Worm (Caenorhabditis elegans): ENCODE results near the gene clec-232.

Gene clec-232

ce11 chrV:15957098-15957497 is 18.8 kb upstream of the clec-232 start, which contains the start of gene F36G9.3:
F36G9.3 (plus strand) TSS chrV:15957398.
- TF ChIP-seq T22C8.4 (GFP tag; IDR thresholded peaks at IDR 0.05), result no peak
- no peak for TF ChIP-seq tab-1 (GFP tag; IDR thresholded peaks at IDR 0.05)
- TF ChIP-seq ztf-23 (GFP tag; IDR thresholded peaks at IDR 0.05), result no peak
- no peak for TF ChIP-seq klf-2 (GFP tag; conservative IDR thresholded peaks at IDR 0.05)
- no peak for TF ChIP-seq cog-1 (tag; optimal IDR thresholded peaks at IDR 0.05)

ce11 chrV:15959456-15959855 is 16.5 kb upstream of the clec-232 start:
- TF ChIP-seq tab-1 (GFP tag; IDR thresholded peaks at IDR 0.05) (no peak), klf-2 (GFP tag; conservative IDR thresholded peaks at IDR 0.05) (no peak), med-1 (GFP tag; optimal IDR thresholded peaks at IDR 0.05; ENCODE audit: insufficient read depth) (no peak), ztf-23 (GFP tag; IDR thresholded peaks at IDR 0.05) (no peak), T22C8.4 (GFP tag; IDR thresholded peaks at IDR 0.05) (no peak), flt-1 (GFP tag; IDR thresholded peaks at IDR 0.05) (no peak), ref-1 (GFP tag; conservative IDR thresholded peaks at IDR 0.05) (no peak), ztf-29 (GFP tag; IDR thresholded peaks at IDR 0.05) (no peak), cog-1 (tag; optimal IDR thresholded peaks at IDR 0.05) (no peak)

- TF ChIP-seq T22C8.4 (GFP tag; IDR thresholded peaks at IDR 0.05) (no peak), ztf-23 (GFP tag; IDR thresholded peaks at IDR 0.05) (no peak), med-1 (GFP tag; optimal IDR thresholded peaks at IDR 0.05; ENCODE audit: insufficient read depth) (no peak), ztf-29 (GFP tag; IDR thresholded peaks at IDR 0.05) (no peak), tab-1 (GFP tag; IDR thresholded peaks at IDR 0.05) (no peak), flt-1 (GFP tag; IDR thresholded peaks at IDR 0.05) (no peak)
Measured at ce11 chrV:15965114-15965513, 10.8 kb upstream of the clec-232 start, which contains the start of gene sri-2. sri-2 (minus strand) TSS chrV:15965214.

- no peak for TF ChIP-seq ztf-29 (GFP tag; IDR thresholded peaks at IDR 0.05)
- TF ChIP-seq med-1 (GFP tag; optimal IDR thresholded peaks at IDR 0.05; ENCODE audit: insufficient read depth), result no peak
- no peak for TF ChIP-seq T22C8.4 (GFP tag; IDR thresholded peaks at IDR 0.05)
- no peak for TF ChIP-seq ref-1 (GFP tag; conservative IDR thresholded peaks at IDR 0.05)
- TF ChIP-seq tab-1 (GFP tag; IDR thresholded peaks at IDR 0.05), result no peak
- no peak for TF ChIP-seq flt-1 (GFP tag; IDR thresholded peaks at IDR 0.05)
- TF ChIP-seq klf-2 (GFP tag; conservative IDR thresholded peaks at IDR 0.05), result no peak
- no peak for TF ChIP-seq cog-1 (tag; optimal IDR thresholded peaks at IDR 0.05)
- TF ChIP-seq ztf-23 (GFP tag; IDR thresholded peaks at IDR 0.05), result no peak
Measured at ce11 chrV:15967542-15967941, 8.4 kb upstream of the clec-232 start, which contains the start of gene sri-1. sri-1 (minus strand) TSS chrV:15967642.

ce11 chrV:15969653-15970052 is 6.3 kb upstream of the clec-232 start, which contains the start of gene F36G9.7:
F36G9.7 (minus strand) TSS chrV:15969753.
- TF ChIP-seq klf-2 (GFP tag; conservative IDR thresholded peaks at IDR 0.05) (no peak), flt-1 (GFP tag; IDR thresholded peaks at IDR 0.05) (no peak), cog-1 (tag; optimal IDR thresholded peaks at IDR 0.05) (no peak), tab-1 (GFP tag; IDR thresholded peaks at IDR 0.05) (no peak), ref-1 (GFP tag; conservative IDR thresholded peaks at IDR 0.05) (no peak), T22C8.4 (GFP tag; IDR thresholded peaks at IDR 0.05) (no peak), ztf-29 (GFP tag; IDR thresholded peaks at IDR 0.05) (no peak), ztf-23 (GFP tag; IDR thresholded peaks at IDR 0.05) (no peak), med-1 (GFP tag; optimal IDR thresholded peaks at IDR 0.05; ENCODE audit: insufficient read depth) (no peak)

ce11 chrV:15970820-15971219 is 5.1 kb upstream of the clec-232 start:
- TF ChIP-seq ztf-29 (GFP tag; IDR thresholded peaks at IDR 0.05) (no peak), klf-2 (GFP tag; conservative IDR thresholded peaks at IDR 0.05) (no peak), tab-1 (GFP tag; IDR thresholded peaks at IDR 0.05) (no peak), ztf-23 (GFP tag; IDR thresholded peaks at IDR 0.05) (no peak), T22C8.4 (GFP tag; IDR thresholded peaks at IDR 0.05) (no peak), cog-1 (tag; optimal IDR thresholded peaks at IDR 0.05) (no peak), flt-1 (GFP tag; IDR thresholded peaks at IDR 0.05) (no peak), med-1 (GFP tag; optimal IDR thresholded peaks at IDR 0.05; ENCODE audit: insufficient read depth) (no peak), ref-1 (GFP tag; conservative IDR thresholded peaks at IDR 0.05) (no peak)

- no peak for TF ChIP-seq ref-1 (GFP tag; conservative IDR thresholded peaks at IDR 0.05)
- no peak for TF ChIP-seq klf-2 (GFP tag; conservative IDR thresholded peaks at IDR 0.05)
- no peak for TF ChIP-seq flt-1 (GFP tag; IDR thresholded peaks at IDR 0.05)
- no peak for TF ChIP-seq T22C8.4 (GFP tag; IDR thresholded peaks at IDR 0.05)
- TF ChIP-seq tab-1 (GFP tag; IDR thresholded peaks at IDR 0.05), result no peak
- no peak for TF ChIP-seq ztf-29 (GFP tag; IDR thresholded peaks at IDR 0.05)
- TF ChIP-seq med-1 (GFP tag; optimal IDR thresholded peaks at IDR 0.05; ENCODE audit: insufficient read depth), result no peak
- TF ChIP-seq cog-1 (tag; optimal IDR thresholded peaks at IDR 0.05), result no peak
- no peak for TF ChIP-seq ztf-23 (GFP tag; IDR thresholded peaks at IDR 0.05)
Measured at ce11 chrV:15972484-15972883, 3.5 kb upstream of the clec-232 start, which contains the start of gene sru-23. sru-23 (minus strand) TSS chrV:15972584.

- TF ChIP-seq ztf-23 (GFP tag; IDR thresholded peaks at IDR 0.05), result no peak
- no peak for TF ChIP-seq T22C8.4 (GFP tag; IDR thresholded peaks at IDR 0.05)
- TF ChIP-seq ref-1 (GFP tag; conservative IDR thresholded peaks at IDR 0.05), result no peak
- TF ChIP-seq klf-2 (GFP tag; conservative IDR thresholded peaks at IDR 0.05), result no peak
- no peak for TF ChIP-seq flt-1 (GFP tag; IDR thresholded peaks at IDR 0.05)
- no peak for TF ChIP-seq med-1 (GFP tag; optimal IDR thresholded peaks at IDR 0.05; ENCODE audit: insufficient read depth)
- TF ChIP-seq tab-1 (GFP tag; IDR thresholded peaks at IDR 0.05), result no peak
- TF ChIP-seq ztf-29 (GFP tag; IDR thresholded peaks at IDR 0.05), result no peak
- TF ChIP-seq cog-1 (tag; optimal IDR thresholded peaks at IDR 0.05), result no peak
Measured at ce11 chrV:15974836-15975235, 1.1 kb upstream of the clec-232 start, which contains the start of gene sru-22. sru-22 (minus strand) TSS chrV:15974936.

ce11 chrV:15978232-15978764 is 2.4 kb downstream of the clec-232 start, which contains the start of gene oac-20:
oac-20 (plus strand) TSS chrV:15978714.
- TF ChIP-seq ztf-23 (GFP tag; IDR thresholded peaks at IDR 0.05), result no peak
- TF ChIP-seq klf-2 (GFP tag; conservative IDR thresholded peaks at IDR 0.05), result no peak
